Fruit fly (Drosophila melanogaster) Kc167 (cell line): ENCODE results near the gene Nup358.

Experiments
- Myc ChIP-seq: fragments of >200 bp; optimal IDR thresholded peaks from 2 replicates; lab custom pipeline; 2017; ENCODE audit warnings: missing external identifiers
- h ChIP-seq: fragments of >200 bp; optimal IDR thresholded peaks from 3 replicates; lab custom pipeline; 2018; ENCODE audit warnings: missing external identifiers
- insv ChIP-seq: fragments of >200 bp; optimal IDR thresholded peaks from 3 replicates; lab custom pipeline; 2018; ENCODE audit warnings: missing external identifiers
- psq ChIP-seq: fragments of >200 bp; optimal IDR thresholded peaks from 2 replicates; lab custom pipeline; 2017; ENCODE audit warnings: missing external identifiers
- ttk ChIP-seq: sonication (Bioruptor generic); optimal IDR thresholded peaks from 2 replicates; lab custom pipeline; 2017; ENCODE audit warnings: missing external identifiers

DNA sequence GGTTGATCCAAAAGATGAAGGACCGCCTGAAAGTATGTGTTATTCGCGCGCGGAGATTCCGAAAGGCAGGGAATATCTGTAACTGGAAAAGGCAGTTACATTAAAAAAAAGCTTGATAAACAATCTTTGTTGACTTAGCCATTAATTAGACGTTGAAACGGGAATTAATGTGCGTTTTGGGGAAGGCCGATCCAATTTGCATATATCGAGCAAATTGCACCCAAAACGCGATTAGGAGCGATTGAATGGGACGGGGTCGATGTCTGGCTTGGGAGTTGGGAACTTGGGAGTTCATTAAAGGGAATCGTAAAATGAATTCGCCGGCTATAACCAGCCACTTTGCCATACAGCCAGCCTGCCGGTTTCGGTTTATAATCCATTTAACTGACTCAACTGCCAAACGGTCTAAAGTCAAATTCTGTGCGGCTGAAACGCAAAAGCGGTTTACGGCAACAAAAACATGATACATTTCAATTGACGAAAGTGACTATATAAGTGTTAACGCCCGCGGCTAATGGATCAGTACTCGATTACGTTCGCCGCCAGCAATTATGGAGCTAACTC, 7.6 kb upstream of the Nup358 start, which contains the start of gene CG11854:
- TF ChIP-seq psq (lab: Kevin White, UChicago): no peak
- TF ChIP-seq Myc (lab: Kevin White, UChicago): no peak
- no peak for TF ChIP-seq ttk (lab: Kevin White, UChicago)
- TF ChIP-seq h (lab: Kevin White, UChicago): no peak
- TF ChIP-seq insv (lab: Kevin White, UChicago): no peak
